Fruit fly (Drosophila melanogaster) whole organism, embryonic: ENCODE data around the gene unc-4.

ENCODE experiments used
- Abd-B ChIP-seq: fragments of 200-800 bp; sonication (Bioruptor generic); optimal IDR thresholded peaks from 2 replicates; lab custom pipeline; 2018; ENCODE audit warnings: missing biosample characterization, mild to moderate bottlenecking, missing genetic modification characterization, moderate library complexity
- Awh ChIP-seq: fragments of 200-800 bp; sonication (Bioruptor generic); IDR thresholded peaks from 2 replicates; pipeline ENCODE4, ENCODE4 v1.3.6; 2022; ENCODE audit warnings: missing biosample characterization, missing genetic modification characterization
- BEAF-32 ChIP-seq: fragments of 200-800 bp; sonication (Bioruptor generic); optimal IDR thresholded peaks from 3 replicates; lab custom pipeline; 2017; ENCODE audit warnings: missing biosample characterization, missing genetic modification characterization, mild to moderate bottlenecking, moderate library complexity, missing genetic modification reagents
- CG10654 ChIP-seq: fragments of 200-800 bp; sonication (Bioruptor generic); optimal IDR thresholded peaks from 2 replicates; lab custom pipeline; 2016; ENCODE audit warnings: missing biosample characterization, missing genetic modification characterization
- CG11504 ChIP-seq: fragments of 200-800 bp; sonication (Bioruptor generic); optimal IDR thresholded peaks from 3 replicates; lab custom pipeline; 2019; ENCODE audit warnings: missing biosample characterization, mild to moderate bottlenecking, missing genetic modification characterization, moderate library complexity
- CG12155 ChIP-seq: fragments of 200-800 bp; sonication (Bioruptor generic); optimal IDR thresholded peaks from 3 replicates; lab custom pipeline; 2016; ENCODE audit warnings: missing biosample characterization, missing genetic modification characterization
- CG13624 ChIP-seq: fragments of 200-800 bp; sonication (Bioruptor generic); optimal IDR thresholded peaks from 2 replicates; lab custom pipeline; 2016; ENCODE audit warnings: missing biosample characterization, missing genetic modification characterization
- CG13775 ChIP-seq: fragments of 200-800 bp; sonication (Bioruptor generic); optimal IDR thresholded peaks from 3 replicates; lab custom pipeline; 2017; ENCODE audit warnings: missing biosample characterization, mild to moderate bottlenecking, missing genetic modification characterization
- CG14014 ChIP-seq: fragments of 200-800 bp; sonication (Bioruptor generic); IDR thresholded peaks from 2 replicates; pipeline ENCODE4 v1.3.6; 2022; ENCODE audit warnings: missing biosample characterization, missing genetic modification characterization
- CG14710 ChIP-seq: fragments of 200-800 bp; sonication (Bioruptor generic); optimal IDR thresholded peaks from 3 replicates; lab custom pipeline; 2019; ENCODE audit warnings: missing biosample characterization, mild to moderate bottlenecking, missing genetic modification characterization, moderate library complexity
- CG30403 ChIP-seq: fragments of 200-800 bp; sonication (Bioruptor generic); optimal IDR thresholded peaks from 3 replicates; lab custom pipeline; 2016; ENCODE audit warnings: missing biosample characterization, missing genetic modification characterization
- CG33557 ChIP-seq: fragments of 200-800 bp; sonication (Bioruptor generic); optimal IDR thresholded peaks from 2 replicates; lab custom pipeline; 2019; ENCODE audit warnings: missing biosample characterization, mild to moderate bottlenecking, missing genetic modification characterization, moderate library complexity
- CG34224 ChIP-seq: fragments of 200-800 bp; sonication (Bioruptor generic); IDR thresholded peaks from 3 replicates; pipeline ENCODE4 v1.3.6; 2022; ENCODE audit warnings: missing biosample characterization, missing genetic modification characterization; ENCODE audit not compliant: partially characterized antibody
- CG6689 ChIP-seq: fragments of 200-800 bp; sonication (Bioruptor generic); IDR thresholded peaks from 2 replicates; pipeline ENCODE4 v1.3.6; 2022; ENCODE audit warnings: missing biosample characterization, missing genetic modification characterization
- CG7745 ChIP-seq: fragments of 200-800 bp; sonication (Bioruptor generic); optimal IDR thresholded peaks from 2 replicates; lab custom pipeline; 2018; ENCODE audit warnings: missing biosample characterization, mild to moderate bottlenecking, missing genetic modification characterization, moderate library complexity
- CG9727 ChIP-seq: fragments of 200-800 bp; sonication (Bioruptor generic); optimal IDR thresholded peaks from 3 replicates; lab custom pipeline; 2017; ENCODE audit warnings: missing biosample characterization, mild to moderate bottlenecking, missing genetic modification characterization
- Camta ChIP-seq: fragments of 200-800 bp; sonication (Bioruptor generic); optimal IDR thresholded peaks from 2 replicates; lab custom pipeline; 2016; ENCODE audit warnings: missing biosample characterization, missing genetic modification characterization
- Chrac-16 ChIP-seq: fragments of 200-800 bp; sonication (Bioruptor generic); optimal IDR thresholded peaks from 3 replicates; lab custom pipeline; 2016; ENCODE audit warnings: missing biosample characterization, missing genetic modification characterization
- CrebB ChIP-seq: fragments of 200-800 bp; sonication (Bioruptor generic); optimal IDR thresholded peaks from 3 replicates; lab custom pipeline; 2018; ENCODE audit warnings: missing biosample characterization, mild to moderate bottlenecking, missing genetic modification characterization
- Deaf1 ChIP-seq: fragments of 200-800 bp; optimal IDR thresholded peaks from 3 replicates; lab custom pipeline; 2019; ENCODE audit warnings: missing biosample characterization, mild to moderate bottlenecking, missing genetic modification characterization, moderate library complexity
- Dp ChIP-seq: fragments of 200-800 bp; sonication (Bioruptor generic); optimal IDR thresholded peaks from 2 replicates; lab custom pipeline; 2018; ENCODE audit warnings: missing biosample characterization, mild to moderate bottlenecking, missing genetic modification characterization, moderate library complexity
- GATAe ChIP-seq: fragments of 200-800 bp; sonication (Bioruptor generic); conservative IDR thresholded peaks from 2 replicates; pipeline ENCODE4 v1.3.6; 2022; ENCODE audit warnings: missing biosample characterization, missing genetic modification characterization
- HHEX ChIP-seq: fragments of 200-800 bp; sonication (Bioruptor generic); optimal IDR thresholded peaks from 3 replicates; lab custom pipeline; 2017; ENCODE audit warnings: missing biosample characterization, mild to moderate bottlenecking, missing genetic modification characterization, missing genetic modification reagents
- HLH54F ChIP-seq: fragments of 200-800 bp; sonication (Bioruptor generic); optimal IDR thresholded peaks from 3 replicates; lab custom pipeline; 2016; ENCODE audit warnings: missing biosample characterization, missing genetic modification characterization
- Hmr ChIP-seq: fragments of 200-800 bp; sonication (Bioruptor generic); optimal IDR thresholded peaks from 3 replicates; lab custom pipeline; 2017; ENCODE audit warnings: mild to moderate bottlenecking, missing biosample characterization, missing genetic modification reagents, missing genetic modification characterization
- Hr39 ChIP-seq: fragments of >200 bp; optimal IDR thresholded peaks from 2 replicates; lab custom pipeline; 2017
- Kr ChIP-seq: fragments of 200-800 bp; sonication (Bioruptor generic); optimal IDR thresholded peaks from 2 replicates; lab custom pipeline; 2017; ENCODE audit warnings: missing biosample characterization, mild to moderate bottlenecking, missing genetic modification characterization
- NC2β ChIP-seq: fragments of 200-800 bp; sonication (Bioruptor generic); optimal IDR thresholded peaks from 2 replicates; lab custom pipeline; 2016; ENCODE audit warnings: missing biosample characterization, missing genetic modification characterization
- Side ChIP-seq: fragments of 200-800 bp; sonication (Bioruptor generic); optimal IDR thresholded peaks from 2 replicates; lab custom pipeline; 2016; ENCODE audit warnings: missing biosample characterization, missing genetic modification characterization
- Ssrp ChIP-seq: fragments of 200-800 bp; sonication (Bioruptor generic); optimal IDR thresholded peaks from 2 replicates; lab custom pipeline; 2018; ENCODE audit warnings: missing biosample characterization, mild to moderate bottlenecking, missing genetic modification characterization, moderate library complexity
- Trl ChIP-seq, 3 experiments: fragments of >200 bp in 2 of 3; fragments of 200-800 bp in 1 of 3; sonication (Bioruptor generic) in 1 of 3; optimal IDR thresholded peaks; 2 replicates in 1 of 3; 3 replicates in 2 of 3; lab custom pipeline; 2016 to 2017; ENCODE audit warnings: missing biosample characterization in 1 of 3, missing genetic modification characterization in 1 of 3
- chn ChIP-seq: fragments of 200-800 bp; sonication (Bioruptor generic); optimal IDR thresholded peaks from 2 replicates; lab custom pipeline; 2016; ENCODE audit warnings: missing biosample characterization, missing genetic modification characterization
- crol ChIP-seq: fragments of 200-800 bp; sonication (Bioruptor generic); IDR thresholded peaks from 2 replicates; pipeline ENCODE4 v1.3.6; 2022; ENCODE audit warnings: missing biosample characterization, missing genetic modification characterization
- da ChIP-seq: fragments of 200-800 bp; sonication (Bioruptor generic); optimal IDR thresholded peaks from 2 replicates; lab custom pipeline; 2016; ENCODE audit warnings: missing biosample characterization, missing genetic modification characterization
- dmrt11E ChIP-seq: fragments of 200-800 bp; sonication (Bioruptor generic); optimal IDR thresholded peaks from 3 replicates; lab custom pipeline; 2018; ENCODE audit warnings: missing biosample characterization, mild to moderate bottlenecking, missing genetic modification characterization, moderate library complexity
- gt ChIP-seq: fragments of 200-800 bp; sonication (Bioruptor generic); IDR thresholded peaks from 2 replicates; pipeline ENCODE4 v1.3.6; 2022; ENCODE audit warnings: missing biosample characterization, missing genetic modification characterization
- her ChIP-seq: fragments of 200-800 bp; sonication (Bioruptor generic); optimal IDR thresholded peaks from 2 replicates; lab custom pipeline; 2016; ENCODE audit warnings: missing biosample characterization, missing genetic modification characterization
- hth ChIP-seq: fragments of >200 bp; optimal IDR thresholded peaks from 2 replicates; lab custom pipeline; 2017; ENCODE audit warnings: inconsistent platforms
- inv ChIP-seq: fragments of 200-800 bp; sonication (Bioruptor generic); IDR thresholded peaks from 2 replicates; pipeline ENCODE4 v1.3.6; 2022; ENCODE audit warnings: missing biosample characterization, missing genetic modification characterization; ENCODE audit not compliant: partially characterized antibody
- jigr1 ChIP-seq: fragments of 200-800 bp; sonication (Bioruptor generic); IDR thresholded peaks from 3 replicates; pipeline ENCODE4 v1.3.6; 2022; ENCODE audit warnings: missing biosample characterization, missing genetic modification characterization
- lov ChIP-seq, 2 experiments: fragments of 200-800 bp in 1 of 2; fragments of >200 bp in 1 of 2; sonication (Bioruptor generic) in 1 of 2; IDR thresholded peaks in 1 of 2; optimal IDR thresholded peaks in 1 of 2; 2 replicates in 1 of 2; 3 replicates in 1 of 2; pipeline versions ENCODE4 v1.3.6 to Lab custom; 2017 to 2022; ENCODE audit warnings: missing biosample characterization in 1 of 2, missing genetic modification characterization in 1 of 2
- nmo ChIP-seq: fragments of 200-800 bp; sonication (Bioruptor generic); optimal IDR thresholded peaks from 2 replicates; lab custom pipeline; 2018; ENCODE audit warnings: missing biosample characterization, mild to moderate bottlenecking, missing genetic modification characterization, moderate library complexity
- org-1 ChIP-seq: fragments of 200-800 bp; sonication (Bioruptor generic); optimal IDR thresholded peaks from 2 replicates; lab custom pipeline; 2017; ENCODE audit warnings: missing biosample characterization, missing genetic modification characterization
- prd ChIP-seq, 3 experiments: fragments of >200 bp in 2 of 3; fragments of 200-800 bp in 1 of 3; sonication (Bioruptor generic) in 1 of 3; optimal IDR thresholded peaks in 2 of 3; IDR thresholded peaks in 1 of 3; 2 replicates in 2 of 3; 3 replicates in 1 of 3; pipeline versions ENCODE4 v1.3.6 to Lab custom; 2017 to 2022; ENCODE audit warnings: missing biosample characterization in 1 of 3, missing genetic modification characterization in 1 of 3
- ssp ChIP-seq: fragments of 200-800 bp; sonication (Bioruptor generic); IDR thresholded peaks from 2 replicates; pipeline ENCODE4 v1.3.6; 2022; ENCODE audit warnings: missing biosample characterization, missing genetic modification characterization
- vfl ChIP-seq: fragments of 200-800 bp; sonication (Bioruptor generic); optimal IDR thresholded peaks from 2 replicates; lab custom pipeline; 2016; ENCODE audit warnings: missing biosample characterization, missing genetic modification characterization
- wek ChIP-seq: fragments of 200-800 bp; sonication (Bioruptor generic); optimal IDR thresholded peaks from 3 replicates; lab custom pipeline; 2018; ENCODE audit warnings: missing biosample characterization, mild to moderate bottlenecking, missing genetic modification characterization, moderate library complexity
- zen2 ChIP-seq: fragments of 200-800 bp; sonication (Bioruptor generic); IDR thresholded peaks from 3 replicates; pipeline ENCODE4 v1.3.6; 2022; ENCODE audit warnings: missing biosample characterization, missing genetic modification characterization; ENCODE audit not compliant: partially characterized antibody

unc-4 gene

DNA sequence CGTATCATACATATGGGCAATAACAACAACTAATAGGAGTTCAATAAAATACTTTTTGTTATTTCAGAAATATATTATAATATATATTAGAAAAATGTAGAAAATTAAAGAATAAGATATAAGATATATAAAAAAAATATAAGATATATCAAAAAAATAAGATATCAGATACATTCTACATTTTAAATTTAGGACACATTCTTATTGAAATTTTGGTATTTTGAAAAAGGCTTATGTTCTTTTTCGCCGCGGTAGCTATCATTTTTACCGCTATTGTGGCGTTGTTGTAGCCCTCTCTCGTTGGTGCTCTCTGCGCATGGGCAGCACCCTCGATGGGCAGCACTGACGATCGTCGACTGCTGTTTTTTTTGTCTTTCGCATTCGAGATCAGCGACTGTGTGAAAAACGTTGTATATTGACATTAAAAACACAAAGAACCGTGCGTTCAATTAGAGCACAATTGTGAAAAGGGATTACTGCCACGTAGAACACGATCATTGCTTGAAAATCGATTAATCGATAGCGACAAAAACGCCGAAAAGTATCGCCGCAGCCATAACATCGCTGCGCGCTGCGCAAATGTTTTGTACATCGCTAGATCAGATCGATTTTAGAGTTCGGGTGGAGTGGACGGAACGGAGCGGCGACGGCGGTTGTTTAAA is 30.4 kb upstream of the unc-4 start (continued):
- peak; percentile 93 for TF ChIP-seq BEAF-32 (GFP tag; lab: Kevin White, UChicago)
- TF ChIP-seq ssp (GFP tag; lab: Robert Waterston, UW) = no peak
- peak; percentile 62 for TF ChIP-seq CG14710 (tag; lab: Kevin White, UChicago)
- TF ChIP-seq CG7745 (tag; lab: Kevin White, UChicago) = no peak
- no peak for TF ChIP-seq hth (lab: Kevin White, UChicago)
- peak; percentile 42 for TF ChIP-seq Ssrp (tag; lab: Kevin White, UChicago)
- no peak for TF ChIP-seq CrebB (tag; lab: Kevin White, UChicago)
- TF ChIP-seq Hmr (GFP tag; lab: Kevin White, UChicago) = peak; percentile 57
- no peak for TF ChIP-seq lov (optimal IDR thresholded peaks at IDR 0.05; lab: Kevin White, UChicago)
- TF ChIP-seq lov (GFP tag; IDR thresholded peaks at IDR 0.05; lab: Robert Waterston, UW) = peak; percentile 63; the same call in 2 of the 3 replicates
- peak; percentile 30 for TF ChIP-seq CG30403 (GFP tag; lab: Kevin White, UChicago)
- TF ChIP-seq Deaf1 (tag; lab: Kevin White, UChicago) = peak; percentile 48
- peak; percentile 74 for TF ChIP-seq CG11504 (tag; lab: Kevin White, UChicago)
- peak; percentile 28 to 54 for TF ChIP-seq Trl (optimal IDR thresholded peaks at IDR 0.05; lab: Kevin White, UChicago)
- TF ChIP-seq Trl (GFP tag; optimal IDR thresholded peaks at IDR 0.05; lab: Kevin White, UChicago) = peak; percentile 49
- no peak for TF ChIP-seq Abd-B
- no peak for TF ChIP-seq wek (GFP tag; lab: Kevin White, UChicago)
- TF ChIP-seq GATAe (GFP tag; lab: Robert Waterston, UW) = no peak
- peak; percentile 87 for TF ChIP-seq CG34224 (GFP tag; lab: Robert Waterston, UW)
- peak; percentile 82 for TF ChIP-seq inv (GFP tag; lab: Robert Waterston, UW)
- peak; percentile 21 for TF ChIP-seq CG12155 (GFP tag; lab: Kevin White, UChicago)
- TF ChIP-seq Dp (GFP tag; lab: Kevin White, UChicago) = peak; percentile 34
- TF ChIP-seq CG33557 (GFP tag; lab: Kevin White, UChicago) = peak; percentile 20
- TF ChIP-seq nmo (GFP tag; lab: Kevin White, UChicago) = peak; percentile 24
- no peak for TF ChIP-seq HLH54F (GFP tag; lab: Kevin White, UChicago)
- TF ChIP-seq Chrac-16 = peak; percentile 19
- peak; percentile 47 for TF ChIP-seq HHEX
- TF ChIP-seq Hr39 (lab: Kevin White, UChicago) = no peak
- TF ChIP-seq her (GFP tag; lab: Kevin White, UChicago) = peak; percentile 56
- TF ChIP-seq CG6689 (GFP tag; lab: Robert Waterston, UW) = peak; percentile 43; the same call in 1 of the 2 replicates
- no peak for TF ChIP-seq jigr1
- TF ChIP-seq prd (optimal IDR thresholded peaks at IDR 0.05; lab: Kevin White, UChicago) = no peak
- TF ChIP-seq prd (GFP tag; IDR thresholded peaks at IDR 0.05; lab: Robert Waterston, UW) = peak; percentile 49; the same call in 2 of the 3 replicates
- peak; percentile 72 for TF ChIP-seq dmrt11E
- peak; percentile 38 for TF ChIP-seq org-1
- TF ChIP-seq CG14014 = peak; percentile 39; the same call in 1 of the 2 replicates
- peak; percentile 33 for TF ChIP-seq chn (GFP tag; lab: Kevin White, UChicago)
- peak; percentile 36 for TF ChIP-seq CG13775 (GFP tag; lab: Kevin White, UChicago)
- no peak for TF ChIP-seq Side
- peak; percentile 84 for TF ChIP-seq zen2 (GFP tag; lab: Robert Waterston, UW)
- peak; percentile 32 for TF ChIP-seq NC2β (GFP tag; lab: Kevin White, UChicago)
- TF ChIP-seq Awh (GFP tag; lab: Robert Waterston, UW) = 0 out of 2 replicates have a peak, but pooled peaks have one; percentile 24
- peak; percentile 51 for TF ChIP-seq CG9727
- TF ChIP-seq CG10654 (GFP tag; lab: Kevin White, UChicago) = peak; percentile 23
- TF ChIP-seq vfl (GFP tag; lab: Kevin White, UChicago) = peak; percentile 31
- TF ChIP-seq Kr (GFP tag; lab: Kevin White, UChicago) = no peak
- TF ChIP-seq Camta (GFP tag; lab: Kevin White, UChicago) = no peak
- no peak for TF ChIP-seq gt (GFP tag; lab: Robert Waterston, UW)
- TF ChIP-seq da (GFP tag; lab: Kevin White, UChicago) = no peak
- peak; percentile 79 for TF ChIP-seq CG13624
- no peak for TF ChIP-seq crol
